Fruit fly (Drosophila melanogaster) whole organism, embryonic: ENCODE data around the gene RapGAP1.

ENCODE experiments used
- Bteb2 ChIP-seq: fragments of 200-800 bp; sonication (Bioruptor generic); optimal IDR thresholded peaks from 2 replicates; lab custom pipeline; 2016; ENCODE audit warnings: missing biosample characterization, missing genetic modification characterization
- CG1024 ChIP-seq: fragments of 200-800 bp; sonication (Bioruptor generic); IDR thresholded peaks from 2 replicates; pipeline ENCODE4 v1.3.6; 2022; ENCODE audit warnings: missing biosample characterization, missing genetic modification characterization
- CG10462 ChIP-seq: fragments of 200-800 bp; sonication (Bioruptor generic); optimal IDR thresholded peaks from 2 replicates; lab custom pipeline; 2016; ENCODE audit warnings: missing biosample characterization, missing genetic modification characterization
- CG10565 ChIP-seq: fragments of 200-800 bp; sonication (Bioruptor generic); optimal IDR thresholded peaks from 3 replicates; lab custom pipeline; 2016; ENCODE audit warnings: missing biosample characterization, mild to moderate bottlenecking, missing genetic modification characterization
- CG10654 ChIP-seq: fragments of 200-800 bp; sonication (Bioruptor generic); optimal IDR thresholded peaks from 2 replicates; lab custom pipeline; 2016; ENCODE audit warnings: missing biosample characterization, missing genetic modification characterization
- CG12236 ChIP-seq: fragments of 200-800 bp; sonication (Bioruptor generic); optimal IDR thresholded peaks from 2 replicates; lab custom pipeline; 2016; ENCODE audit warnings: missing biosample characterization, missing genetic modification characterization
- CG13287 ChIP-seq: fragments of 200-800 bp; sonication (Bioruptor generic); IDR thresholded peaks from 2 replicates; pipeline ENCODE4 v1.3.6; 2022; ENCODE audit warnings: missing biosample characterization, missing genetic modification characterization; ENCODE audit not compliant: partially characterized antibody
- CG13424 ChIP-seq: fragments of 200-800 bp; sonication (Bioruptor generic); optimal IDR thresholded peaks from 2 replicates; lab custom pipeline; 2019; ENCODE audit warnings: missing biosample characterization, mild to moderate bottlenecking, missing genetic modification characterization, moderate library complexity
- CG14667 ChIP-seq: fragments of 200-800 bp; sonication (Bioruptor generic); IDR thresholded peaks from 2 replicates; pipeline ENCODE4 v1.3.6; 2022; ENCODE audit warnings: missing biosample characterization, missing genetic modification characterization
- CG14710 ChIP-seq: fragments of 200-800 bp; sonication (Bioruptor generic); optimal IDR thresholded peaks from 3 replicates; lab custom pipeline; 2019; ENCODE audit warnings: missing biosample characterization, mild to moderate bottlenecking, missing genetic modification characterization, moderate library complexity
- CG17359 ChIP-seq: fragments of 200-800 bp; sonication (Bioruptor generic); optimal IDR thresholded peaks from 3 replicates; lab custom pipeline; 2018; ENCODE audit warnings: missing biosample characterization, mild to moderate bottlenecking, missing genetic modification characterization, moderate library complexity
- CG17912 ChIP-seq: fragments of 200-800 bp; sonication (Bioruptor generic); optimal IDR thresholded peaks from 2 replicates; lab custom pipeline; 2018; ENCODE audit warnings: missing biosample characterization, mild to moderate bottlenecking, missing genetic modification characterization
- CG31388 ChIP-seq: fragments of 200-800 bp; sonication (Bioruptor generic); optimal IDR thresholded peaks from 2 replicates; lab custom pipeline; 2016; ENCODE audit warnings: missing biosample characterization, missing genetic modification characterization
- CG32772 ChIP-seq: fragments of 200-800 bp; sonication (Bioruptor generic); IDR thresholded peaks from 2 replicates; pipeline ENCODE4 v1.3.6; 2022; ENCODE audit warnings: missing biosample characterization, missing genetic modification characterization
- CG34422 ChIP-seq: fragments of 200-800 bp; sonication (Bioruptor generic); IDR thresholded peaks from 3 replicates; pipeline ENCODE4 v1.3.6; 2022; ENCODE audit warnings: missing biosample characterization, missing genetic modification characterization
- CG43689 ChIP-seq: fragments of 200-800 bp; sonication (Bioruptor generic); IDR thresholded peaks from 2 replicates; pipeline ENCODE4 v1.3.6; 2022; ENCODE audit warnings: missing biosample characterization, missing genetic modification characterization
- CG5180 ChIP-seq: fragments of 200-800 bp; sonication (Bioruptor generic); optimal IDR thresholded peaks from 3 replicates; lab custom pipeline; 2017; ENCODE audit warnings: missing biosample characterization, missing genetic modification characterization, mild to moderate bottlenecking, moderate library complexity, missing genetic modification reagents
- CG6683 ChIP-seq: fragments of 200-800 bp; sonication (Bioruptor generic); optimal IDR thresholded peaks from 2 replicates; lab custom pipeline; 2017; ENCODE audit warnings: missing biosample characterization, mild to moderate bottlenecking, missing genetic modification characterization, missing genetic modification reagents
- CG7786 ChIP-seq: fragments of 200-800 bp; sonication (Bioruptor generic); optimal IDR thresholded peaks from 2 replicates; lab custom pipeline; 2016; ENCODE audit warnings: missing biosample characterization, missing genetic modification characterization
- CTCF ChIP-seq: fragments of 200-800 bp; sonication (Bioruptor generic); optimal IDR thresholded peaks from 2 replicates; lab custom pipeline; 2017; ENCODE audit warnings: missing biosample characterization, mild to moderate bottlenecking, missing genetic modification characterization, moderate library complexity
- Dref ChIP-seq: fragments of 200-800 bp; sonication (Bioruptor generic); IDR thresholded peaks from 2 replicates; pipeline ENCODE4 v1.3.6; 2022; ENCODE audit warnings: missing biosample characterization, missing genetic modification characterization
- Gug ChIP-seq: fragments of 200-800 bp; sonication (Bioruptor generic); IDR thresholded peaks from 4 replicates; pipeline ENCODE4 v1.3.6; 2022; ENCODE audit warnings: missing biosample characterization, missing genetic modification characterization
- Lpt ChIP-seq: fragments of >200 bp; optimal IDR thresholded peaks from 2 replicates; lab custom pipeline; 2018; ENCODE audit warnings: missing biosample characterization, missing genetic modification characterization
- Med ChIP-seq: fragments of 200-800 bp; sonication (Bioruptor generic); peaks from one replicate; lab custom pipeline; 2016; ENCODE audit warnings: missing biosample characterization, missing genetic modification characterization, mild to moderate bottlenecking, inconsistent platforms, moderate library complexity
- Nf-YA ChIP-seq: fragments of 200-800 bp; sonication (Bioruptor generic); IDR thresholded peaks from 2 replicates; pipeline ENCODE4 v1.3.6; 2022; ENCODE audit warnings: missing biosample characterization, missing genetic modification characterization
- Ravus ChIP-seq: fragments of 200-800 bp; sonication (Bioruptor generic); IDR thresholded peaks from 2 replicates; pipeline ENCODE4 v1.3.6; 2022; ENCODE audit warnings: missing biosample characterization, missing genetic modification characterization
- Ssrp ChIP-seq: fragments of 200-800 bp; sonication (Bioruptor generic); optimal IDR thresholded peaks from 2 replicates; lab custom pipeline; 2018; ENCODE audit warnings: missing biosample characterization, mild to moderate bottlenecking, missing genetic modification characterization, moderate library complexity
- ap ChIP-seq: fragments of 200-800 bp; sonication (Bioruptor generic); IDR thresholded peaks from 2 replicates; pipeline ENCODE4 v1.3.6; 2022; ENCODE audit warnings: missing biosample characterization, missing genetic modification characterization
- ara ChIP-seq: fragments of 200-800 bp; sonication (Bioruptor generic); IDR thresholded peaks from 2 replicates; pipeline ENCODE4 v1.3.6; 2022; ENCODE audit warnings: missing biosample characterization, missing genetic modification characterization
- cad ChIP-seq: fragments of >200 bp; optimal IDR thresholded peaks from 2 replicates; lab custom pipeline; 2017; ENCODE audit warnings: missing biosample characterization, missing genetic modification characterization
- caup ChIP-seq: fragments of 200-800 bp; sonication (Bioruptor generic); optimal IDR thresholded peaks from 3 replicates; lab custom pipeline; 2017; ENCODE audit warnings: missing biosample characterization, mild to moderate bottlenecking, missing genetic modification characterization, moderate library complexity; ENCODE audit not compliant: severe bottlenecking
- da ChIP-seq: fragments of 200-800 bp; sonication (Bioruptor generic); optimal IDR thresholded peaks from 2 replicates; lab custom pipeline; 2016; ENCODE audit warnings: missing biosample characterization, missing genetic modification characterization
- dati ChIP-seq: fragments of 200-800 bp; sonication (Bioruptor generic); IDR thresholded peaks from 2 replicates; pipeline ENCODE4 v1.3.6; 2022; ENCODE audit warnings: missing biosample characterization, missing genetic modification characterization
- fu2 ChIP-seq: fragments of 200-800 bp; sonication (Bioruptor generic); optimal IDR thresholded peaks from 2 replicates; lab custom pipeline; 2016; ENCODE audit warnings: missing biosample characterization, missing genetic modification characterization
- gem ChIP-seq: fragments of 200-800 bp; sonication (Bioruptor generic); optimal IDR thresholded peaks from 2 replicates; lab custom pipeline; 2019; ENCODE audit warnings: missing biosample characterization, mild to moderate bottlenecking, missing genetic modification characterization, moderate library complexity
- gsb-n ChIP-seq: fragments of 200-800 bp; sonication (Bioruptor generic); optimal IDR thresholded peaks from 3 replicates; lab custom pipeline; 2018; ENCODE audit warnings: missing biosample characterization, mild to moderate bottlenecking, missing genetic modification characterization
- gt ChIP-seq: fragments of 200-800 bp; sonication (Bioruptor generic); IDR thresholded peaks from 2 replicates; pipeline ENCODE4 v1.3.6; 2022; ENCODE audit warnings: missing biosample characterization, missing genetic modification characterization
- jumu ChIP-seq: fragments of 200-800 bp; sonication (Bioruptor generic); optimal IDR thresholded peaks from 3 replicates; lab custom pipeline; 2016; ENCODE audit warnings: missing biosample characterization, missing genetic modification characterization
- lab ChIP-seq: fragments of 200-800 bp; sonication (Bioruptor generic); optimal IDR thresholded peaks from 3 replicates; lab custom pipeline; 2017; ENCODE audit warnings: missing biosample characterization, missing genetic modification characterization, mild to moderate bottlenecking, moderate library complexity, missing genetic modification reagents
- mld ChIP-seq: fragments of 200-800 bp; sonication (Bioruptor generic); IDR thresholded peaks from 3 replicates; pipeline ENCODE4 v1.3.6; 2022; ENCODE audit warnings: missing biosample characterization, missing genetic modification characterization; ENCODE audit not compliant: partially characterized antibody
- nerfin-2 ChIP-seq: fragments of 200-800 bp; sonication (Bioruptor generic); IDR thresholded peaks from 2 replicates; pipeline ENCODE4 v1.3.6; 2022; ENCODE audit warnings: missing biosample characterization, missing genetic modification characterization; ENCODE audit not compliant: partially characterized antibody
- org-1 ChIP-seq: fragments of 200-800 bp; sonication (Bioruptor generic); optimal IDR thresholded peaks from 2 replicates; lab custom pipeline; 2017; ENCODE audit warnings: missing biosample characterization, missing genetic modification characterization
- p53 ChIP-seq: fragments of 200-800 bp; sonication (Bioruptor generic); optimal IDR thresholded peaks from 2 replicates; lab custom pipeline; 2016; ENCODE audit warnings: missing biosample characterization, missing genetic modification characterization
- pb ChIP-seq: fragments of 200-800 bp; sonication (Bioruptor generic); optimal IDR thresholded peaks from 3 replicates; lab custom pipeline; 2016; ENCODE audit warnings: missing biosample characterization, missing genetic modification characterization
- pnt ChIP-seq: fragments of 200-800 bp; sonication (Bioruptor generic); optimal IDR thresholded peaks from 3 replicates; lab custom pipeline; 2016; ENCODE audit warnings: missing biosample characterization, missing genetic modification characterization
- row ChIP-seq: fragments of 200-800 bp; sonication (Bioruptor generic); IDR thresholded peaks from 3 replicates; pipeline ENCODE4 v1.3.6; 2022; ENCODE audit warnings: missing biosample characterization, missing genetic modification characterization
- sisA ChIP-seq: fragments of 200-800 bp; sonication (Bioruptor generic); IDR thresholded peaks from 2 replicates; pipeline ENCODE4 v1.3.6; 2022; ENCODE audit warnings: missing biosample characterization, missing genetic modification characterization
- tgo ChIP-seq: fragments of 200-800 bp; sonication (Bioruptor generic); IDR thresholded peaks from 3 replicates; pipeline ENCODE4 v1.3.6; 2022; ENCODE audit warnings: missing biosample characterization, missing genetic modification characterization
- tin ChIP-seq: fragments of 200-800 bp; sonication (Bioruptor generic); optimal IDR thresholded peaks from 3 replicates; lab custom pipeline; 2016; ENCODE audit warnings: missing biosample characterization, missing genetic modification characterization
- trh ChIP-seq: fragments of 200-800 bp; sonication (Bioruptor generic); optimal IDR thresholded peaks from 2 replicates; lab custom pipeline; 2016; ENCODE audit warnings: missing biosample characterization, missing genetic modification characterization
- wdn ChIP-seq: fragments of 200-800 bp; sonication (Bioruptor generic); IDR thresholded peaks from 2 replicates; pipeline ENCODE4 v1.3.6; 2022; ENCODE audit warnings: missing biosample characterization, missing genetic modification characterization
- z ChIP-seq: fragments of 200-800 bp; sonication (Bioruptor generic); IDR thresholded peaks from 3 replicates; pipeline ENCODE4 v1.3.6; 2022; ENCODE audit warnings: missing biosample characterization, missing genetic modification characterization

The RapGAP1 gene

dm6 chr2L:7512860-7513259, 65.9 kb downstream of the RapGAP1 start (continued):
- TF ChIP-seq fu2 (GFP tag; lab: Kevin White, UChicago) (peak; percentile 62), dati (GFP tag; lab: Robert Waterston, UW) (no peak), caup (GFP tag; lab: Kevin White, UChicago) (peak; percentile 75), Dref (GFP tag; lab: Robert Waterston, UW) (no peak), CG34422 (GFP tag; lab: Robert Waterston, UW) (peak; percentile 79), CG32772 (GFP tag; lab: Robert Waterston, UW) (peak; percentile 72), CG1024 (GFP tag; lab: Robert Waterston, UW) (peak; percentile 71), CG10462 (GFP tag; lab: Kevin White, UChicago) (peak; percentile 59), CTCF (GFP tag; lab: Kevin White, UChicago) (no peak), wdn (GFP tag; lab: Robert Waterston, UW) (no peak), pnt (GFP tag; lab: Kevin White, UChicago) (peak; percentile 84), CG5180 (GFP tag; lab: Kevin White, UChicago) (peak; percentile 26), CG14667 (GFP tag; lab: Robert Waterston, UW) (peak; percentile 58), sisA (GFP tag; lab: Robert Waterston, UW) (peak; percentile 68), org-1 (GFP tag; lab: Kevin White, UChicago) (peak; percentile 73), Nf-YA (GFP tag; lab: Robert Waterston, UW) (0 out of 2 replicates have a peak, but pooled peaks have one; percentile 26), CG17359 (tag; lab: Kevin White, UChicago) (peak; percentile 74), p53 (GFP tag; lab: Kevin White, UChicago) (no peak), Med (GFP tag; lab: Kevin White, UChicago) (peak; percentile 93), ap (GFP tag; lab: Robert Waterston, UW) (peak; percentile 50; the same call in 1 of the 2 replicates), da (GFP tag; lab: Kevin White, UChicago) (no peak), CG12236 (GFP tag; lab: Kevin White, UChicago) (peak; percentile 59), tin (peak; percentile 72), row (GFP tag; lab: Robert Waterston, UW) (peak; percentile 87), CG17912 (GFP tag; lab: Kevin White, UChicago) (no peak), CG7786 (GFP tag; lab: Kevin White, UChicago) (peak; percentile 80), Gug (GFP tag; lab: Robert Waterston, UW) (peak; percentile 74), cad (no peak), CG13424 (tag; lab: Kevin White, UChicago) (peak; percentile 70), gsb-n (peak; percentile 61), Ssrp (tag; lab: Kevin White, UChicago) (peak; percentile 62), CG43689 (GFP tag; lab: Robert Waterston, UW) (0 out of 2 replicates have a peak, but pooled peaks have one; percentile 8), gem (tag; lab: Kevin White, UChicago) (peak; percentile 81), CG10565 (GFP tag; lab: Kevin White, UChicago) (no peak), nerfin-2 (GFP tag; lab: Robert Waterston, UW) (no peak), Ravus (GFP tag; lab: Robert Waterston, UW) (peak; percentile 17), Lpt (GFP tag; lab: Kevin White, UChicago) (no peak), CG31388 (GFP tag; lab: Kevin White, UChicago) (no peak), ara (GFP tag; lab: Robert Waterston, UW) (peak; percentile 79), z (GFP tag; lab: Robert Waterston, UW) (no peak), CG14710 (tag; lab: Kevin White, UChicago) (peak; percentile 75), gt (GFP tag; lab: Robert Waterston, UW) (0 out of 2 replicates have a peak, but pooled peaks have one; percentile 23), pb (GFP tag; lab: Kevin White, UChicago) (peak; percentile 70), lab (GFP tag; lab: Kevin White, UChicago) (peak; percentile 89), trh (GFP tag; lab: Kevin White, UChicago) (no peak), jumu (GFP tag; lab: Kevin White, UChicago) (peak; percentile 75), Bteb2 (GFP tag; lab: Kevin White, UChicago) (peak; percentile 41), tgo (GFP tag; lab: Robert Waterston, UW) (peak; percentile 69), CG10654 (GFP tag; lab: Kevin White, UChicago) (peak; percentile 67), CG13287 (GFP tag; lab: Robert Waterston, UW) (no peak), CG6683 (peak; percentile 61), mld (GFP tag; lab: Robert Waterston, UW) (no peak)
